Worm (Caenorhabditis elegans): ENCODE data around the gene F27E5.9.

The F27E5.9 gene

DNA sequence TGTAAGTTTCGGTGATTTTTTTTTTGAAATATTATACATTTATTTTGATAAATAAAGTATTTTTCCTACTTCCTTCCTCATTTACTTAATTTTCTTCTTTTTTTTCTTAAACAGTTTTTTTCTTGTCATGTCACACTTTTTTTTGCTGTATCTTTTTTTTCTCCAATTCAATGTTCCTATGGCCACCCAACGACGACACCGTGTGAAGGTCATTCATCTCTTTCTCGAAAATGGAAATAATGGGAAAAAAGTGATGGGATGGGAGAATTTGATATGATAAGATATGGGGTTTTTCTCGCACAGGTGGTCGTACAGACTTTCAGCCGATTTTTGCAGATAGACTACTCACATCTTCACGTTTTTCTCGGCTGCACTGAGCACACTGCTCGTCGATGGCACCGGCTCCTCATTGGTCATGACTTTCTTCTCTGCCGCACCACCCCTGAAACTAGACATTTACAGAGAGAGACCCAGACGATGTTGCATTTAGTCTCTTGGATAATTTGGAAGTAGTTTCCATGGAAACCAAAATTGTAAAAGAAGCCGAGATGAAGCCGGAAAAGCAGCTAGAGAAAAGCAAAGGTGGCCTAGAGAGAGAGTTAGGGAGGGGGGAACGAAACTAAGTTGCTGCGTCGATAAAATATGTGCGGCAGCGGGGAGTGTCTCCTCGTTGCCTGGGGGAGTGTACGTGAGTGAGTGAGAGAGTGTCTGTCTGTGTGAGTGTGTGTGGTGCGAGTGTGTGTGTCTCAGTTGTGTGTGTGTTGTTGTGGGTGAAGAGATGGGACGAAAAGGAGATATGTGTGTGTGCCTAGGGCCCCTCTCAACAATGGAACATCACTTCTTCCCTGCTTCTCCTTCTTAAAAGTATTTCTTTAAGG, 34.4 kb downstream of the F27E5.9 start, which contains the start of gene daf-19:
Gene daf-19, minus strand, starts transcription at position 442 of the 878 bp plus-strand sequence.
- TF ChIP-seq him-1 (tag; optimal IDR thresholded peaks at IDR 0.05) (peak; percentile 35), W03F9.2 (tag; optimal IDR thresholded peaks at IDR 0.05) (no peak), dao-5 (tag; optimal IDR thresholded peaks at IDR 0.05) (no peak)

DNA sequence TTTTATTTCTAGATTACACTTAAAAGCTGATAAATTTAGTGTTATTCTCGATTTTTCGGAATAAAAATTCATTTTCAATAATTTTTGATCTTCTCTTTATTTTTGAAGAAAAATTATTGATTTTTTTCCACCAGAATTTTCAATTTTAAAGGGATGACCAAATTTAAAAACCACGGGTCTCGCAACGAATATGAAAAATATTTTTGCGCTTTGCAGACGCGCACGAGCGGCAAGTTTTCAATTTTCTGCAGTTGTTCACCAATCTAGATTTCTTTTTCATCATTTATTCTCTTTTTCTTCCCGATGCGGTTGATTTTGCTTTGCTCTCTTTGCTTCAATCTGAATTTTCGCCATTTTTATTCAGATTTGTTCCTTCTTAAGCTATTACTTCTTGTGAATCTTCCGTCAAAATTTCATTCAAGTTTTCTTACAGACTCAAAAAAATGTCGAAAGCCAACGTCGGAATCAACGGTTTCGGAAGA, 36.1 kb downstream of the F27E5.9 start, which contains the start of gene gpd-4:
Gene gpd-4, plus strand, starts transcription at position 432 of the 482 bp plus-strand sequence.
- TF ChIP-seq him-1 (tag; optimal IDR thresholded peaks at IDR 0.05): no peak
- TF ChIP-seq W03F9.2 (tag; optimal IDR thresholded peaks at IDR 0.05): no peak
- TF ChIP-seq dao-5 (tag; optimal IDR thresholded peaks at IDR 0.05): no peak

ce11 chrII:10172436-10172973, 37.8 kb downstream of the F27E5.9 start, which contains the start of gene wbp-11:
Gene wbp-11, plus strand, starts transcription at chrII:10172923.
- TF ChIP-seq dao-5 (tag; optimal IDR thresholded peaks at IDR 0.05) (no peak), W03F9.2 (tag; optimal IDR thresholded peaks at IDR 0.05) (no peak), him-1 (tag; optimal IDR thresholded peaks at IDR 0.05) (no peak)

DNA sequence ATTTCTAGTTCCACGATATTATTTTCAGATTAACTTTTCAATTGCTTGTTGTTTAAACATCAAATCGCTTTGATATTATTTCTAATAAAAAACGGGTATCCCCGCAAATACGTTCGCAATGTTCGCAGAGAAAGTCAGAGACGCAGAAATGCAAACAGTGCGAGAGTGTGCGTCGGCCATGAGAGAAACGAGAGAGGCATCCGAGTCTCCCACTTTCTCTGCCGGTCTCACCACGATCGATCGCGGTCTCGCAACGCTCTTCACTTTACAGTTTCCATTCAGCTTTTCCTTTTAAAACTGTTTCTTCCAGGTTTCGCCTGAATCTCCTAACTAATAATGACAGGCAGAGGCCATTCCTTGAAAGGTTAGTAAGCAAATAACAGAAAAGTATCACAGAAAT, 39.6 kb downstream of the F27E5.9 start, which contains the start of gene F33H1.4:
Gene F33H1.4, plus strand, starts transcription at position 311 of the 400 bp plus-strand sequence.
- TF ChIP-seq him-1 (tag; optimal IDR thresholded peaks at IDR 0.05) (peak; percentile 22), dao-5 (tag; optimal IDR thresholded peaks at IDR 0.05) (no peak), W03F9.2 (tag; optimal IDR thresholded peaks at IDR 0.05) (no peak)

DNA sequence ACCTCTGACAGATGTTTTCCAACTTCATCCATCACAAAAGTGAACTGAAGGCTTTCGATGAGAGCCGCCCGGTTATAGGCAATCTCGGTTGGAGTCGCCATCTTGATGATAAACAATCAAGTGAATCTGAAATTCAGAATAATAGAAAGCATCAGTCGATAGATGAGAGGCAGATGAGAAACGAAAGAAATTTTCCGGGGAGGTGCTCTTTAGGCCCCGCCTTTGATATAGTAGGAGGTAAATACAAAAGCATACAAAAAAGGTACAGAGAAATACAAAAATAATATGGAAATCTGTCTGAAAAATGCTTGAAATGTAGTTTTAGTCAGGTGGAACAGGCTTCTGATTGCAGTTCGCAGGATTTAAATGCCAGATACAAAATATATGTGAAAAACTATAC, 47.9 kb downstream of the F27E5.9 start, which contains the start of gene srd-1:
Gene srd-1, minus strand, starts transcription at position 101 of the 400 bp plus-strand sequence.
- no peak for TF ChIP-seq W03F9.2 (tag; optimal IDR thresholded peaks at IDR 0.05)
